Worm (Caenorhabditis elegans) whole organism, dauer: Measurements from ENCODE around the gene T15H9.5.

Experiments used
- unc-62 ChIP-seq: sonication (generic microtip); optimal IDR thresholded peaks from 2 replicates; lab custom pipeline; 2017; ENCODE audit warnings: missing biosample characterization, missing genetic modification reagents, missing genetic modification characterization

Gene T15H9.5

DNA sequence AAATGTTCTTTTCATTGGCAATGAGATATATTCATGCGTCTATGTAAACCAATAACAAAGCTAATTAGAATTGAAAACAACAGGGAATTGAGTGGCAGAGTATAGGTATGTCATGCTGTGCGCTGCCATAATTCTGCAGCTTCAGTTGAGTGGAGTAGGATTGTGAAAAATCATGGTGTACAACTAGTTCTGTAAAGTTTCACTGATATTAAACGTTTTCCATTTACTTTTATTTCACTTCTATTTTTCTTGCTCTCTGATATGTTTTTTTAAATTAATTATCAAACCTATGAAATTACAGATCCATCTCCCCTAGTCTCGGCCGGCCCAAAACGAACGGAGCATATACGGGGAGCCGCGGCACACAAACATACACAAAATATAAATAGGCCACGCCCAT is 35.6 kb downstream of the T15H9.5 start, which contains the start of gene exc-7:
Gene exc-7, plus strand, starts transcription at position 301 of the 400 bp plus-strand sequence.
- no peak for TF ChIP-seq unc-62 (GFP tag; lab: Kevin White, UChicago)

DNA sequence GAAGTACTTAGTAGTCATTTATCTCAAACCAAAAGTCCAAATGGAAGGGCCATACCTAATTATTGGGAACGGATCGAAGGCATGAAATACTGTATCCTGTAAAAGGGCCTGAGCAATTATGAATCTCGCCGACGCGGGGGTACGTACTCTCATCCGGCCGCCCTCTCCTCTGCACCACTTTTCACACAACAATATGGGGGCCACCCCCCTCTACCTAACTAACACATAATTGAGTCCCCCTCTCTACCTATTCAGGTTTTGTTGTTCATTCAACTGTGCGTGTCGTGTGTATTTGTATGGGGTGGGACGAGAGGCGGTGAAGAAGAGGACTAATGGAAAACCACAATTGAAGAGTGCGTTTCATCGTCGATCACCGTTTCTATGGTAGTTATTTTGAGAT is 36.8 kb downstream of the T15H9.5 start:
- TF ChIP-seq unc-62 (GFP tag; lab: Kevin White, UChicago) = no peak

DNA sequence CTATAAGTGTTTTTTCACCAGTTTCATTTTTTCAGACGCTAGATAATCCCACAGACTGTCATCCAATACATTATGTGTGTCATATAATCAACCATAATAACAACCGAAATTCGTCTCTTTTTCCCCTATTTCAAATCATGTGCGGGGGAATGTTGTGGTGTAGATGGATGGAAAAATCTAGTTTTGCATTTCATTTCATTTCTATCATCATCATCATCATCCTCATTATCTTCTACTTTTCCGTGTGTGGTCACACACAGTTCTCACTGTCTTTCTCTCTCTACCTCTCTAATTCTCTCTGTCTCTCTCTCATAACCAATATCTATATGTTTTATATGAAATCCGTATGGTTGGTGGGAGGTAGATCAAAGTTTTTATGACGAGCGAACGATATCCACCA is 37.8 kb downstream of the T15H9.5 start:
- no peak for TF ChIP-seq unc-62 (GFP tag; lab: Kevin White, UChicago)

DNA sequence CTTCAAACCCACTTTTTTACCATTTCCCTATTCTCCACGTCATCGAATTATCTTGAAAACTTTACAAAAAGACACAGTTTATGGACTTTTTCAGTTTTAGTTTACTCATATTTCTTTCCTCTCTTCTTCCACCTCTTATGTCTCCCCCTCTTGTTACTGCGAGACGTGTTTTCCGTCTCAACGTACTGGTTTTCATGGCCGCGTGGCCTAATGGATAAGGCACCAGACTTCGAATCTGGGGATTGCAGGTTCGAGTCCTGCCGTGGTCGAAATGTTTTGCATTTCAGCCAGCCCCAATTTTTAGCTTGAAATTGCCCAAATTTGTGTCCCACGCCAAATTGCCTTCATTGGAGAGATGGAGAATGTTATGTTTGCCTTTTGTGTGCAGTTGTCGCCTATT is 45.2 kb downstream of the T15H9.5 start:
- TF ChIP-seq unc-62 (GFP tag; lab: Kevin White, UChicago) = no peak

DNA sequence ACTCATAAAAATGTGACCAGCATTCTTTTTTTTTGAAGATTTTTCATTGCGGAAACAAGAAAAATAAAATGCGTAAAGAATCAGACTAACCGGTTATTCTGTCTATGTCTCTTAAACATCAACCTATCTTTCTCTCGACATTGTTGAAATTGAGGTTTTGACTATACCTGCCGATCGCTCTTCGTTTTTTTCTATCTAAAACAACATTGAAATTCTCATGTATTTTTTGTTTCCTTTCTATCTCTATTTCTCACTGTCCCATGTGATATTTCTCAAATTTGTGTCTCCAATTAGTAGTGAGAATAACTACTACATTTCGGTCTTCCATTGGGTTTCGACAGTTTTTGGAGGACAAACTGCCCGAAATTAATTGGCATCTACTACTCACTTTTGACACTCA is 50.4 kb downstream of the T15H9.5 start:
- TF ChIP-seq unc-62 (GFP tag; lab: Kevin White, UChicago) = no peak
